Fruit fly (Drosophila melanogaster): ENCODE data around the gene Usp5.

Usp5 gene

dm6 chr3L:3148125-3149059, at the start of gene Usp5, which contains the start of gene BtbVII:
Gene Usp5, minus strand, starts transcription at chr3L:3148358.
Gene BtbVII, plus strand, starts transcription at chr3L:3148646.
- peak; percentile 37 for TF ChIP-seq noc (tag; optimal IDR thresholded peaks at IDR 0.05)

- no peak for TF ChIP-seq noc (tag; optimal IDR thresholded peaks at IDR 0.05)
Observed at dm6 chr3L:3197464-3197863, 49.3 kb upstream of the Usp5 start, which contains the start of gene CG14966. Gene CG14966, minus strand, starts transcription at chr3L:3197631.

- TF ChIP-seq noc (tag; optimal IDR thresholded peaks at IDR 0.05) = peak; percentile 93
Observed at dm6 chr3L:3194059-3194458, 45.9 kb upstream of the Usp5 start.

DNA sequence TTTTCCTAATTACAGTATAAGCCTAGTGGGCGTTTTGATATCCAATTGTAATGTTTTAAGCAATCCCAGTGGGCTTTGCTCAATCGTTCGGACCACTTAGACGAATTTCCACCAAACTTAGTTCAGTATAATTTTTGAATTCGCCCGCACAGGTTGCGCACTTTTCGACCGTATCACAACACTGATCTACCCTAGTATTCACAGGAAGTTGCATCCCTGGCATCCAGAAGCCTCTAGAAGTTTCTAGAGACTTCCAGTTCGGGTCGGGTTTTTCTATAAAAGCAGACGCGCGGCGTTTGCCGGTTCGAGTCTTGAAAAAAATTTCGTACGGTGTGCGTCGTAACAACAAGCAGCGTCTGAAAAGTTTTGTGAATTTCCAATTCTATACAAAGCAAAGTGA, 44.8 kb upstream of the Usp5 start, which contains the start of gene Hsp83:
TSS of gene Hsp83 (plus strand) at position 58 of the 400 bp plus-strand sequence.
- peak; percentile 87 for TF ChIP-seq noc (tag; optimal IDR thresholded peaks at IDR 0.05)

DNA sequence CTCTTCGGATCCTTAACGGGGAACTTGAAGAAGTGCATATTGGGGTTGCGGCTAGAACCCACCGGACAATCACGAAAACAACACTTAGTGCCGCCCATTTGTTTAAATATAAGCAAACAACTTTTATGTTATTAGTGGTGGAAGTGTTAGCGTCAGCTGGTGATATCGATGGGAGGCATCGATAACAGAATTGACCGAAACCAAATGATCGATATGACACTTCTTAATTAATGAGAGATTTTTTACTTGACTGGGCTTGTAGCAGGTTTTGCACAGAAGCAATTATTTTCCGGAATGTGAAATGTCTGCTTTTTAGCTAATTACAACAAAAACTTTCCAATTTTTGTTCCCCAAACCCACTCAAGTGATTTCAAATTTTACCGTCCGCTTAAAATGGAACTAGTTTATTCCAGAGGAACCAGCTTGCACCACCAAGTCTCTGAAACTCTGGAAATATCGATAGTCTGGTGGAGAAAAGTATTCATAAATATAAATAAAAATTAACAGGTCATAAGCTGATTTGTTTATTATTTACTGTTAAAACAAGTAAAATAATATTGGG, 44.3 kb upstream of the Usp5 start, which contains the start of gene CG14965:
TSS of gene CG14965 (minus strand) at position 159 of the 562 bp plus-strand sequence.
- no peak for TF ChIP-seq noc (tag; optimal IDR thresholded peaks at IDR 0.05)

dm6 chr3L:3189647-3190046, 41.5 kb upstream of the Usp5 start, which contains the start of the genes CG42525 and CG14958:
Gene CG42525, minus strand, starts transcription at chr3L:3189747.
Gene CG14958, plus strand, starts transcription at chr3L:3189978.
- TF ChIP-seq noc (tag; optimal IDR thresholded peaks at IDR 0.05) = no peak

DNA sequence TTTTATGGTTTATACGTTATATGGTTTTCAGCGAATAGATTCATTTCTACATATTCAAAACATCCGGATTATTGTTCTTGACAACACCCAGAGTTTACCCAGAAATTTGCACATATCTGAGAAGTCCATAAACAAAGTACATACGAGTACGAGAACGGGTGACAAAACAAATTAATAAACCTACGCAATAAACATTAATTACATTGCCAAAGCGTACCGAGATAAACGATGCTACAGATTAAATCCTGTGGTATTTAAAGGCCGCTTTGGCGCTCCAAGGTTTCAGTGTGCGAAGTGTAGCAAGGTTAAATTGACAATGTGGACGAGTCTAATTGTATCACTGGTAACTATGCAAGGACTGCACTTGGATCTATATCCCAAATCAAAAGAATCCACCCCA, 39.1 kb upstream of the Usp5 start, which contains the start of gene CG14957:
TSS of gene CG14957 (plus strand) at position 301 of the 400 bp plus-strand sequence.
- TF ChIP-seq noc (tag; optimal IDR thresholded peaks at IDR 0.05) = peak; percentile 39

DNA sequence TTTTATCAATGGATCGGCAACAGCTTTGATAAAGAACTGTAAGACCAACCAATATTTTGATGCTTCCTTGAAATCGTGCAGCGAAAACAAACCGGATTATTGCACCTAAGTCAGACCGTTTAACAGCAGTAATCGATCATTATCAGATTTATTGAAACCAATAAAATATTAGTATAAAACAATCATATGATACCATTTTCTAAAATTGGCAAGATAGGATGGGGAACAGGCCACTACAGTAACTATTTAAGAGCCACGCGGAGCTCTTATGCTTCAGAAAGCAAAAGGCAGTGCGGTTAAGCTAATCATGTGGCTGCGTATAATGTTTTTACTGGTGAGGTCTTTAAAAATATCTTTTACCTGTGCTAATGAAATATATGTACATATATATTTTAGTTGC, 38.2 kb upstream of the Usp5 start, which contains the start of gene CG32284:
TSS of gene CG32284 (plus strand) at position 301 of the 400 bp plus-strand sequence.
- TF ChIP-seq noc (tag; optimal IDR thresholded peaks at IDR 0.05) = no peak

dm6 chr3L:3184104-3184503, 35.9 kb upstream of the Usp5 start, which contains the start of gene CG42494:
Gene CG42494, plus strand, starts transcription at chr3L:3184404.
- no peak for TF ChIP-seq noc (tag; optimal IDR thresholded peaks at IDR 0.05)

- TF ChIP-seq noc (tag; optimal IDR thresholded peaks at IDR 0.05) = peak; percentile 84
Observed at dm6 chr3L:3179474-3179873, 31.3 kb upstream of the Usp5 start.

dm6 chr3L:3178530-3179096, 30.5 kb upstream of the Usp5 start, which contains the start of the genes MnM and Girdin:
Gene MnM, minus strand, starts transcription at chr3L:3178580.
Gene Girdin, plus strand, starts transcription at chr3L:3178930.
- TF ChIP-seq noc (tag; optimal IDR thresholded peaks at IDR 0.05) = no peak

DNA sequence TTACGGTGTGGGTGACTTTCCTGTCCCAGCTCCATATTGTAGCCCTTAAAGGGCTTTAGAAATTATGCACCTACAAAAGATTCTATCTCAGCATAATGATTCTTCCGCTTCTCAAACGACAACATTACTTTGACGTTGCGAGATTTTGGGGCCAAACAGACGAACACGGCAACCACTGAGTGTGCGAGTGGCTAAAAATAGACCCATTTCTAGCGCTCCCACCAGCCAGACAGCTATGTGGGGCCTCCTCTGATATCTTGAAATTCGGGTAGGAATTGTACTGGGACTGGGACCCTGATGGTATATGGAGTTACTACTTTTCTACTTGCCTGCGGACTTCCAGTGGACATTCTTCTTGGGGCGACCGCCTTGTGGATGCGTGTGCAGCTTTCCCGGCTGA, 29.7 kb upstream of the Usp5 start:
- TF ChIP-seq noc (tag; optimal IDR thresholded peaks at IDR 0.05) = no peak

dm6 chr3L:3172445-3172844, 24.3 kb upstream of the Usp5 start, which contains the start of gene CG14963:
Gene CG14963, minus strand, starts transcription at chr3L:3172545.
- TF ChIP-seq noc (tag; optimal IDR thresholded peaks at IDR 0.05) = no peak

DNA sequence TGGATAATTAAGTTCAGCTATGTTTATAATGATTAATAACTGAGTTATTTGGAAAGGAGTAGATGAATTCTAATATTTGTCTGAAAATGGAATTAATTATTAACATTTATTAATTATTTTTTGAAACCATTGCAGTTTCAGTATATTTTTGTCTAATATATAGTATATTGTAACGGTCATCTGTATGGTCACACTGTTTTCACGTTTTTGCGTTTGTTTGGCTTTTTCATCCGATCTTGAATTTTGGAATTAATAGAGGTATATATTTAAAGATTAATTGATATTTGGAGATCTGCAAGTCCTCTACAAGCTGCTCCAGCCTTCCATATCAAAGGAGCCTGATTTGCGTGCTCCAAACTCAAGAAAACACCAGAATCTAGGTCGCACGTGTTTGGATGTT, 20.9 kb upstream of the Usp5 start, which contains the start of the genes CG32278 and CG32281:
TSS of gene CG32278 (plus strand) at position 180 of the 400 bp plus-strand sequence.
TSS of gene CG32281 (plus strand) at position 269 of the 400 bp plus-strand sequence.
- TF ChIP-seq noc (tag; optimal IDR thresholded peaks at IDR 0.05) = no peak

DNA sequence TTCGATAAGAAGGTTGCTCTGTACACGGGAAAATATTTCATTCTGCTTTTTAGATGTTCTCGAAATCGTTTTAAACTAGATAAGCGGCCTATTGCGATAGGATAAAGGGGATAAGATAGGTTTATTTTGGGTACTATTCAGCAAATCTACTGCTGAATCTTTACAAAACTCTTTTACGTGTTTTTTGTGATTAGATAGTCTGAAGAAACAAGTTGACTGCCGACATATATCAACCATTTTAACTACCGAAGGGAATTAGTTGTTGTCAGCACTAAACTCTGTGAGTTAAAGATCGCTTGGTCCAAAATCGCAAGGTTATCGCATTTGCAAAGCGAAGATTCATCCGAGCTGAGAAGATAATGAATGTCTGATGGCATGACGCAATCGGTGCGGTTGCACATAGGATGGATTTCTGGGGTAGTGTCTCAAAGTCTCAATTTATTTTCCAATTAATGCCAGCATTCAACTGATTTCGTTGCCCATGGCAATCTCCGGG, 18.1 kb upstream of the Usp5 start, which contains the start of gene Asciz:
TSS of gene Asciz (minus strand) at position 51 of the 496 bp plus-strand sequence.
- no peak for TF ChIP-seq noc (tag; optimal IDR thresholded peaks at IDR 0.05)
